In the genomic region with DNA sequence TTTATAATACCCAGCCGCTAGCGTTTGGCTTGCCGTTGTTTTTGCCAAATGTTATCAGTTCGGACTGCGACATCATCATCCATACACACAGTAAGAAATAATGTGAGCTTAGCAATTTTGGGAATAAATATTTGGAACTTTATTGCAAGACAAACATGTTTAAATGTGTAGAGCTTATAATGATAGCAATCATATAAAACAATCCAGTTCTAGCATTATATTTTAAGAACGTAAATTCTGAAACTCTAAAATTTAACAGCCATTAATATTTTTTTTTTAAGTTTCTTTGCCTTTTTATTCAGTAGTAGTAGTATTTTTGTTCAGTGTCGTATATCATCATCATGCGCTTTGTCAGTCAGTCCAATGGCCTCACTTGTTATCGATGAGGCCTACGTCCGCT, we compare ENCODE assay signal across 2 fruit fly cellular contexts.
TF ChIP-seq lines count a peak whose summit lies in the region.

No protein-coding gene starts in this region.

TF ChIP-seq in whole organism, prepupa, 60 proteins besides CTCF, POLR2A, EP300 and RAD21 (continued from another document):
- peak; percentile 63 for TF ChIP-seq vri (GFP tag; optimal IDR thresholded peaks at IDR 0.05; lab: Kevin White, UChicago)
- peak; percentile 49 for TF ChIP-seq CG10669 (GFP tag; optimal IDR thresholded peaks at IDR 0.05; lab: Kevin White, UChicago)
- peak; percentile 61 for TF ChIP-seq CG34406 (GFP tag; optimal IDR thresholded peaks at IDR 0.05; lab: Kevin White, UChicago)
- TF ChIP-seq esn (GFP tag; optimal IDR thresholded peaks at IDR 0.05; lab: Kevin White, UChicago) = peak; percentile 81
- TF ChIP-seq CG32006 (GFP tag; optimal IDR thresholded peaks at IDR 0.05; lab: Kevin White, UChicago) = peak; percentile 69
- peak; percentile 60; the same call in 1 of the 2 replicates for TF ChIP-seq CG11294 (GFP tag; IDR thresholded peaks at IDR 0.05; lab: Robert Waterston, UW)
- TF ChIP-seq CG3032 (tag; optimal IDR thresholded peaks at IDR 0.05; lab: Kevin White, UChicago) = peak; percentile 67
- TF ChIP-seq net (GFP tag; optimal IDR thresholded peaks at IDR 0.05; lab: Kevin White, UChicago) = peak; percentile 48
- peak; percentile 35 for TF ChIP-seq CG3919 (GFP tag; optimal IDR thresholded peaks at IDR 0.05; lab: Kevin White, UChicago)
- no peak for TF ChIP-seq CG1621 (tag; optimal IDR thresholded peaks at IDR 0.05; lab: Kevin White, UChicago)
- TF ChIP-seq CG8119 (GFP tag; IDR thresholded peaks at IDR 0.05; lab: Robert Waterston, UW) = peak; percentile 55
- TF ChIP-seq Hr4 (GFP tag; optimal IDR thresholded peaks at IDR 0.05; lab: Kevin White, UChicago) = peak; percentile 66
- peak; percentile 5 for TF ChIP-seq spab (GFP tag; optimal IDR thresholded peaks at IDR 0.05; lab: Kevin White, UChicago)
- TF ChIP-seq CG8632 (GFP tag; optimal IDR thresholded peaks at IDR 0.05; lab: Kevin White, UChicago) = peak; percentile 59
- TF ChIP-seq CG8319 (GFP tag; optimal IDR thresholded peaks at IDR 0.05; lab: Kevin White, UChicago) = no peak
- TF ChIP-seq Eip78C (GFP tag; lab: Kevin White, UChicago) = peak; percentile 92
- peak; percentile 29 for TF ChIP-seq Lpt (GFP tag; optimal IDR thresholded peaks at IDR 0.05; lab: Kevin White, UChicago)
- no peak for TF ChIP-seq Eip93F (GFP tag; optimal IDR thresholded peaks at IDR 0.05; lab: Kevin White, UChicago)
- TF ChIP-seq Gug (GFP tag; IDR thresholded peaks at IDR 0.05; lab: Robert Waterston, UW) = peak; percentile 69
- TF ChIP-seq CG9139 (GFP tag; optimal IDR thresholded peaks at IDR 0.05; lab: Kevin White, UChicago) = peak; percentile 35
- TF ChIP-seq Eip75B (GFP tag; optimal IDR thresholded peaks at IDR 0.05; lab: Kevin White, UChicago) = peak; percentile 62
- TF ChIP-seq achi (GFP tag; optimal IDR thresholded peaks at IDR 0.05; lab: Kevin White, UChicago) = peak; percentile 50
- peak; percentile 64 for TF ChIP-seq CG15336 (GFP tag; IDR thresholded peaks at IDR 0.05; lab: Robert Waterston, UW)
- TF ChIP-seq svp (GFP tag; lab: Kevin White, UChicago) = peak; percentile 98
- TF ChIP-seq Sox15 (GFP tag; optimal IDR thresholded peaks at IDR 0.05; lab: Kevin White, UChicago) = peak; percentile 56
- peak; percentile 71 for TF ChIP-seq acj6 (GFP tag; optimal IDR thresholded peaks at IDR 0.05; lab: Kevin White, UChicago)
- TF ChIP-seq CG7368 (GFP tag; optimal IDR thresholded peaks at IDR 0.05; lab: Kevin White, UChicago) = no peak
- TF ChIP-seq dsx (GFP tag; optimal IDR thresholded peaks at IDR 0.05; lab: Kevin White, UChicago; ENCODE audit: poor library complexity, severe bottlenecking) = peak; percentile 13
- TF ChIP-seq CG6163 (GFP tag; IDR thresholded peaks at IDR 0.05; lab: Robert Waterston, UW) = peak; percentile 63; the same call in 2 of the 3 replicates
- TF ChIP-seq eg (GFP tag; IDR thresholded peaks at IDR 0.05; lab: Robert Waterston, UW) = peak; percentile 61; the same call in 2 of the 3 replicates
- peak; percentile 66 for TF ChIP-seq cyc (GFP tag; optimal IDR thresholded peaks at IDR 0.05; lab: Kevin White, UChicago)
- peak; percentile 79 for TF ChIP-seq Sox14 (GFP tag; optimal IDR thresholded peaks at IDR 0.05; lab: Kevin White, UChicago)
- peak; percentile 77 for TF ChIP-seq Met (GFP tag; optimal IDR thresholded peaks at IDR 0.05; lab: Kevin White, UChicago)
- TF ChIP-seq salr (GFP tag; optimal IDR thresholded peaks at IDR 0.05; lab: Kevin White, UChicago) = peak in 1 of 2 experiments; percentile 59
- TF ChIP-seq OdsH (GFP tag; optimal IDR thresholded peaks at IDR 0.05; lab: Kevin White, UChicago) = peak; percentile 65
- no peak for TF ChIP-seq fd85E (GFP tag; optimal IDR thresholded peaks at IDR 0.05; lab: Kevin White, UChicago)
- TF ChIP-seq Sox102F (GFP tag; optimal IDR thresholded peaks at IDR 0.05; lab: Kevin White, UChicago) = peak; percentile 65
- TF ChIP-seq ss (GFP tag; optimal IDR thresholded peaks at IDR 0.05; lab: Kevin White, UChicago) = peak in 1 of 2 experiments; percentile 15

TF ChIP-seq in whole organism, wandering third instar larva, 38 proteins besides CTCF, POLR2A, EP300 and RAD21 (continued from another document):
- TF ChIP-seq Abd-B (GFP tag; optimal IDR thresholded peaks at IDR 0.05; lab: Kevin White, UChicago) = no peak
- TF ChIP-seq rgr (GFP tag; optimal IDR thresholded peaks at IDR 0.05; lab: Kevin White, UChicago) = peak; percentile 77
- no peak for TF ChIP-seq Hr83 (GFP tag; optimal IDR thresholded peaks at IDR 0.05; lab: Kevin White, UChicago; ENCODE audit: poor library complexity, severe bottlenecking)
- TF ChIP-seq N (GFP tag; optimal IDR thresholded peaks at IDR 0.05; lab: Kevin White, UChicago) = no peak
- TF ChIP-seq brk (GFP tag; optimal IDR thresholded peaks at IDR 0.05; lab: Kevin White, UChicago) = peak; percentile 76
- peak; percentile 79 for TF ChIP-seq HLH106 (tag; optimal IDR thresholded peaks at IDR 0.05; lab: Kevin White, UChicago)
- TF ChIP-seq tai (GFP tag; optimal IDR thresholded peaks at IDR 0.05; lab: Kevin White, UChicago) = peak; percentile 71
- no peak for TF ChIP-seq lola (GFP tag; optimal IDR thresholded peaks at IDR 0.05; lab: Kevin White, UChicago)
- peak; percentile 73 for TF ChIP-seq Jra (GFP tag; optimal IDR thresholded peaks at IDR 0.05; lab: Kevin White, UChicago)
- TF ChIP-seq dsf (GFP tag; optimal IDR thresholded peaks at IDR 0.05; lab: Kevin White, UChicago; ENCODE audit: borderline replicate concordance) = no peak
- no peak for TF ChIP-seq Vsx2 (GFP tag; optimal IDR thresholded peaks at IDR 0.05; lab: Kevin White, UChicago; ENCODE audit: partially characterized antibody)
